Worm (Caenorhabditis elegans): ENCODE measurements around the gene unc-70.

DNA sequence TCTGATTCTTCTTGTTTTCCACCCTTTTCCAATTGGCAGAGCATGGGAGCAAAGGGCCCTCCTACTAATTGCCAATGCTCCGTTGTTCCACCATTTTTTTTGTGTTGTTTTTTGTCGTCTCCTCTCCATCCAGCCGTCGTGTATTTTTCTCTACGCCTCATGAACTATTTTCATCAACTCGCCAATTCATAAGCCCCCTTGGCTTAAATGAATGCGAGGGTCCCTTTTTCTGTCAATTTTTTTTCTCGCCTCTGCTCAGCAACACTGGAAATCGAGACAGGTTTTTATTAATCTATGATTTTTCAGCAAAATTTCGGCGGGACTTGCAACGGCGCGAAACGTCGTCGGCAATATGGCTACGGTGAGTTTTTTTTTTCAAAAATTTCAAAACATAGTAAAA is at the start of gene unc-70:
- TF ChIP-seq R02D3.7 (tag; optimal IDR thresholded peaks at IDR 0.05) (no peak), nhr-237 (tag; optimal IDR thresholded peaks at IDR 0.05) (no peak), zag-1 (tag; optimal IDR thresholded peaks at IDR 0.05) (no peak), elt-1 (tag; optimal IDR thresholded peaks at IDR 0.05) (no peak), nhr-43 (tag; optimal IDR thresholded peaks at IDR 0.05; ENCODE audit: poor library complexity, severe bottlenecking) (no peak), nhr-76 (tag; optimal IDR thresholded peaks at IDR 0.05) (no peak), ceh-9 (tag; optimal IDR thresholded peaks at IDR 0.05) (no peak)
